Fruit fly (Drosophila melanogaster) whole organism, wandering third instar larva: Measurements from ENCODE around the gene CG4598.
A peak's percentile ranks its signal among the peaks of the same experiment; 100 is the strongest.

Experiments
- Abd-B ChIP-seq: fragments of >200 bp; optimal IDR thresholded peaks from 2 replicates; lab custom pipeline; 2017; ENCODE audit warnings: missing biosample characterization, missing genetic modification characterization
- CG32264 ChIP-seq: fragments of 200-800 bp; sonication (Bioruptor generic); optimal IDR thresholded peaks from 2 replicates; lab custom pipeline; 2016; ENCODE audit warnings: missing biosample characterization, missing genetic modification characterization
- CG9705 ChIP-seq: fragments of 200-800 bp; sonication (Bioruptor generic); optimal IDR thresholded peaks from 2 replicates; lab custom pipeline; 2018; ENCODE audit warnings: missing biosample characterization, mild to moderate bottlenecking, missing genetic modification characterization
- CrebA ChIP-seq: fragments of 200-800 bp; sonication (Bioruptor generic); optimal IDR thresholded peaks from 2 replicates; lab custom pipeline; 2016; ENCODE audit warnings: missing biosample characterization, mild to moderate bottlenecking, missing genetic modification characterization, borderline replicate concordance
- Dfd ChIP-seq: fragments of >200 bp; optimal IDR thresholded peaks from 2 replicates; lab custom pipeline; 2017; ENCODE audit warnings: missing biosample characterization, missing genetic modification characterization
- Dif ChIP-seq: fragments of 200-275, 200-300 bp; sonication (Bioruptor generic); optimal IDR thresholded peaks from 2 replicates; lab custom pipeline; 2018; ENCODE audit warnings: missing biosample characterization, missing genetic modification characterization; ENCODE audit not compliant: partially characterized antibody
- GATAd ChIP-seq: sonication (Bioruptor generic); optimal IDR thresholded peaks from 2 replicates; lab custom pipeline; 2016; ENCODE audit warnings: missing biosample characterization, missing genetic modification characterization
- HLH106 ChIP-seq: fragments of 200-800 bp; optimal IDR thresholded peaks from 3 replicates; lab custom pipeline; 2019; ENCODE audit warnings: missing biosample characterization, mild to moderate bottlenecking, missing genetic modification characterization, moderate library complexity
- Hnf4 ChIP-seq: fragments of 200-800 bp; sonication (Bioruptor generic); optimal IDR thresholded peaks from 2 replicates; lab custom pipeline; 2016; ENCODE audit warnings: missing biosample characterization, mild to moderate bottlenecking, missing genetic modification characterization
- Hr78 ChIP-seq: fragments of >200 bp; optimal IDR thresholded peaks from 2 replicates; lab custom pipeline; 2017; ENCODE audit warnings: missing biosample characterization, missing genetic modification characterization
- Hr83 ChIP-seq: fragments of 200-300 bp; sonication (Bioruptor generic); optimal IDR thresholded peaks from 2 replicates; lab custom pipeline; 2016; ENCODE audit warnings: missing biosample characterization, mild to moderate bottlenecking, missing genetic modification characterization, moderate library complexity; ENCODE audit not compliant: poor library complexity, severe bottlenecking
- Jra ChIP-seq: sonication (Bioruptor generic); optimal IDR thresholded peaks from 2 replicates; lab custom pipeline; 2016; ENCODE audit warnings: missing biosample characterization, missing genetic modification characterization
- Mio ChIP-seq: sonication (Bioruptor generic); optimal IDR thresholded peaks from 2 replicates; lab custom pipeline; 2016; ENCODE audit warnings: missing biosample characterization, missing genetic modification characterization
- Myc ChIP-seq: fragments of >200 bp; optimal IDR thresholded peaks from 2 replicates; lab custom pipeline; 2017
- N ChIP-seq: fragments of >200 bp; optimal IDR thresholded peaks from 2 replicates; lab custom pipeline; 2018; ENCODE audit warnings: missing biosample characterization, missing external identifiers, missing genetic modification characterization
- OdsH ChIP-seq: fragments of 200-800 bp; sonication (Bioruptor generic); optimal IDR thresholded peaks from 2 replicates; lab custom pipeline; 2016; ENCODE audit warnings: missing biosample characterization, mild to moderate bottlenecking, missing genetic modification characterization
- Rel ChIP-seq, 2 experiments: fragments of 200-800 bp; sonication (Bioruptor generic) in 1 of 2; optimal IDR thresholded peaks; 2 replicates in 1 of 2; 3 replicates in 1 of 2; lab custom pipeline; 2016 to 2019; ENCODE audit warnings: mild to moderate bottlenecking in 2 of 2, missing biosample characterization in 2 of 2, missing genetic modification characterization in 2 of 2, moderate library complexity in 1 of 2
- Sp1 ChIP-seq: fragments of 200-800 bp; sonication (Bioruptor generic); optimal IDR thresholded peaks from 3 replicates; lab custom pipeline; 2019; ENCODE audit warnings: missing biosample characterization, mild to moderate bottlenecking, missing genetic modification characterization, moderate library complexity
- Vsx2 ChIP-seq: fragments of 200-300, 225-300 bp; sonication (Bioruptor generic); optimal IDR thresholded peaks from 2 replicates; lab custom pipeline; 2018; ENCODE audit warnings: missing biosample characterization, missing genetic modification characterization; ENCODE audit not compliant: partially characterized antibody
- br ChIP-seq: fragments of 200-800 bp; sonication (Bioruptor generic); optimal IDR thresholded peaks from 2 replicates; lab custom pipeline; 2016; ENCODE audit warnings: missing biosample characterization, missing genetic modification characterization
- brk ChIP-seq: fragments of 200-800 bp; sonication (Bioruptor generic); optimal IDR thresholded peaks from 2 replicates; lab custom pipeline; 2016; ENCODE audit warnings: missing biosample characterization, mild to moderate bottlenecking, missing genetic modification characterization
- dl ChIP-seq, 2 experiments: fragments of 175-275, 200-275 bp in 1 of 2; fragments of 200-275 bp in 1 of 2; sonication (Bioruptor generic); optimal IDR thresholded peaks; lab custom pipeline; 2018; ENCODE audit warnings: mild to moderate bottlenecking in 2 of 2, missing biosample characterization in 2 of 2, missing genetic modification characterization in 2 of 2, moderate library complexity in 2 of 2; ENCODE audit not compliant: partially characterized antibody in 2 of 2, insufficient read depth in 1 of 2
- dmrt93B ChIP-seq: fragments of 200-800 bp; sonication (Bioruptor generic); optimal IDR thresholded peaks from 2 replicates; lab custom pipeline; 2018; ENCODE audit warnings: missing biosample characterization, mild to moderate bottlenecking, missing genetic modification characterization
- dsf ChIP-seq: sonication (Bioruptor generic); optimal IDR thresholded peaks from 2 replicates; lab custom pipeline; 2016; ENCODE audit warnings: missing biosample characterization, missing genetic modification characterization, borderline replicate concordance
- ey ChIP-seq: fragments of 200-800 bp; sonication (Bioruptor generic); optimal IDR thresholded peaks from 2 replicates; lab custom pipeline; 2016; ENCODE audit warnings: missing biosample characterization, missing genetic modification characterization
- foxo ChIP-seq, 2 experiments: fragments of 200-800 bp; sonication (Bioruptor generic); optimal IDR thresholded peaks; 2 replicates in 1 of 2; 3 replicates in 1 of 2; lab custom pipeline; 2016 to 2017; ENCODE audit warnings: missing biosample characterization in 2 of 2, missing genetic modification characterization in 2 of 2
- fru ChIP-seq: fragments of 200-800 bp; sonication (Bioruptor generic); optimal IDR thresholded peaks from 3 replicates; lab custom pipeline; 2016; ENCODE audit warnings: missing biosample characterization, mild to moderate bottlenecking, missing genetic modification characterization
- h ChIP-seq: fragments of 200-800 bp; sonication (Bioruptor generic); optimal IDR thresholded peaks from 3 replicates; lab custom pipeline; 2016; ENCODE audit warnings: missing biosample characterization, mild to moderate bottlenecking, missing genetic modification characterization
- jim ChIP-seq: fragments of 175-275, 200-325 bp; sonication (Bioruptor generic); optimal IDR thresholded peaks from 2 replicates; lab custom pipeline; 2016; ENCODE audit warnings: missing biosample characterization, mild to moderate bottlenecking, missing genetic modification characterization
- lola ChIP-seq: fragments of >200 bp; optimal IDR thresholded peaks from 2 replicates; lab custom pipeline; 2017; ENCODE audit warnings: missing biosample characterization, missing genetic modification characterization
- pan ChIP-seq: fragments of >200 bp; optimal IDR thresholded peaks from 2 replicates; lab custom pipeline; 2017
- psq ChIP-seq: fragments of 200-800 bp; sonication (Bioruptor generic); optimal IDR thresholded peaks from 3 replicates; lab custom pipeline; 2017; ENCODE audit warnings: missing biosample characterization, mild to moderate bottlenecking, missing genetic modification characterization, moderate library complexity
- rgr ChIP-seq: fragments of 200-800 bp; sonication (Bioruptor generic); optimal IDR thresholded peaks from 3 replicates; lab custom pipeline; 2016; ENCODE audit warnings: missing biosample characterization, mild to moderate bottlenecking, missing genetic modification characterization
- sage ChIP-seq: fragments of 200-800 bp; sonication (Bioruptor generic); optimal IDR thresholded peaks from 2 replicates; lab custom pipeline; 2016; ENCODE audit warnings: missing biosample characterization, mild to moderate bottlenecking, missing genetic modification characterization
- sv ChIP-seq: fragments of 200-800 bp; sonication (Bioruptor generic); optimal IDR thresholded peaks from 3 replicates; lab custom pipeline; 2016; ENCODE audit warnings: missing biosample characterization, missing genetic modification characterization
- tai ChIP-seq: sonication (Bioruptor generic); optimal IDR thresholded peaks from 2 replicates; lab custom pipeline; 2016; ENCODE audit warnings: missing biosample characterization, missing genetic modification characterization
- usp ChIP-seq: fragments of >200 bp; optimal IDR thresholded peaks from 2 replicates; lab custom pipeline; 2017; ENCODE audit warnings: missing biosample characterization, missing genetic modification characterization
- woc ChIP-seq: sonication (Bioruptor generic); optimal IDR thresholded peaks from 2 replicates; lab custom pipeline; 2016; ENCODE audit warnings: missing biosample characterization, mild to moderate bottlenecking, missing genetic modification characterization

Gene CG4598

dm6 chr2L:9918020-9918959 lies at the start of gene CG4598, which contains the start of gene CG5885:
CG4598 (plus strand) TSS chr2L:9918618.
CG5885 (minus strand) TSS chr2L:9918330.
- peak; percentile 56 for TF ChIP-seq Hr83 (GFP tag; lab: Kevin White, UChicago)
- peak; percentile 68 for TF ChIP-seq Sp1 (GFP tag; lab: Kevin White, UChicago)
- no peak for TF ChIP-seq Rel (GFP tag; optimal IDR thresholded peaks at IDR 0.05; lab: Kevin White, UChicago)
- no peak for TF ChIP-seq Rel (tag; optimal IDR thresholded peaks at IDR 0.05; lab: Kevin White, UChicago)
- TF ChIP-seq dsf (GFP tag; lab: Kevin White, UChicago) = peak; percentile 28
- peak; percentile 61 for TF ChIP-seq rgr (GFP tag; lab: Kevin White, UChicago)
- TF ChIP-seq CG32264 (GFP tag; lab: Kevin White, UChicago) = no peak
- TF ChIP-seq Mio (GFP tag; lab: Kevin White, UChicago) = no peak
- TF ChIP-seq ey (GFP tag; lab: Kevin White, UChicago) = peak; percentile 57
- no peak for TF ChIP-seq Abd-B
- peak; percentile 97 for TF ChIP-seq CrebA (GFP tag; lab: Kevin White, UChicago)
- TF ChIP-seq lola (GFP tag; lab: Kevin White, UChicago) = no peak
- peak; percentile 70 for TF ChIP-seq h (GFP tag; lab: Kevin White, UChicago)
- no peak for TF ChIP-seq Dfd (GFP tag; lab: Kevin White, UChicago)
- peak; percentile 79 for TF ChIP-seq fru
- TF ChIP-seq woc = peak; percentile 36
- peak; percentile 31 for TF ChIP-seq CG9705 (GFP tag; lab: Kevin White, UChicago)
- peak; percentile 19 for TF ChIP-seq dmrt93B
- no peak for TF ChIP-seq Myc (lab: Kevin White, UChicago)
- peak; percentile 86 for TF ChIP-seq Hnf4 (GFP tag; lab: Kevin White, UChicago)
- TF ChIP-seq HLH106 (tag; lab: Kevin White, UChicago) = peak; percentile 68
- peak in 1 of 2 experiments; percentile 5 for TF ChIP-seq dl (GFP tag; optimal IDR thresholded peaks at IDR 0.05; lab: Kevin White, UChicago; ENCODE audit: insufficient read depth in 1 of 2, partially characterized antibody in 2 of 2)
- no peak for TF ChIP-seq usp (GFP tag; lab: Kevin White, UChicago)
- TF ChIP-seq jim (GFP tag; lab: Kevin White, UChicago) = no peak
- peak; percentile 70 for TF ChIP-seq Jra (GFP tag; lab: Kevin White, UChicago)
- TF ChIP-seq sv (GFP tag; lab: Kevin White, UChicago) = peak; percentile 47
- peak; percentile 45 for TF ChIP-seq Dif (GFP tag; lab: Kevin White, UChicago)
- no peak for TF ChIP-seq Vsx2 (GFP tag; lab: Kevin White, UChicago)
- TF ChIP-seq N (GFP tag; lab: Kevin White, UChicago) = no peak
- TF ChIP-seq pan = no peak
- peak in 1 of 2 experiments; percentile 83 for TF ChIP-seq foxo (GFP tag; optimal IDR thresholded peaks at IDR 0.05; lab: Kevin White, UChicago)
- peak; percentile 61 for TF ChIP-seq psq (GFP tag; lab: Kevin White, UChicago)
- TF ChIP-seq tai (GFP tag; lab: Kevin White, UChicago) = no peak
- no peak for TF ChIP-seq brk (GFP tag; lab: Kevin White, UChicago)
- TF ChIP-seq GATAd (GFP tag; lab: Kevin White, UChicago) = no peak
- peak; percentile 75 for TF ChIP-seq OdsH (GFP tag; lab: Kevin White, UChicago)
- no peak for TF ChIP-seq Hr78 (GFP tag; lab: Kevin White, UChicago)
- TF ChIP-seq sage (GFP tag; lab: Kevin White, UChicago) = peak; percentile 56
- peak; percentile 55 for TF ChIP-seq br
